Worm (Caenorhabditis elegans) whole organism, L4/young adult: Measurements from ENCODE around the gene K08C7.4.

Experiments used
- W03F9.2 ChIP-seq: fragments of 150-350 bp; optimal IDR thresholded peaks from 2 replicates; lab custom pipeline; 2014; ENCODE audit warnings: missing biosample characterization, missing genetic modification characterization
- dao-5 ChIP-seq: sonication (generic microtip); optimal IDR thresholded peaks from 2 replicates; lab custom pipeline; 2016; ENCODE audit warnings: missing genotype, missing genetic modification characterization, moderate library complexity, missing compliant biosample characterization

DNA sequence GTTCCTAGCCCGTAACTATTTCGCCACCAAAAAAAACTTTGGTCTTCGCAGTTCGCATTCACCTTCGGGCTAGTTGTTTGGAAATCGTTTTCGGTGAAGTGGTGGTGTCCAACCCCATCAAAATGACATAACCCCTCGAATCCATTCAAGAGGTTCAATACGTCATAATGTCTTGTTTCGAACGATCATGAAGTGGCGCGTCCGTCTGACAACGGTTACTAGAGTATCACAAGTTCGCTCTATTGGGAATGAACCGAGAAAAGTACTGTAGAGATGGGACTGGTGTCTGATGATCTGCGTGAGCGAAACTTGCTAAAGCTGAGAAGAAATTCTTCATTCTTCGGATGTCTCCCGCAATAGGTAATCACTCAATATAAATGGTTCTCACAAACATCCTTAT is 47.5 kb upstream of the K08C7.4 start, which contains the start of gene ZC168.2:
- TF ChIP-seq W03F9.2 (tag; lab: Kevin White, UChicago) (no peak), dao-5 (tag; lab: Kevin White, UChicago) (no peak)
